Worm (Caenorhabditis elegans): ENCODE measurements around the gene Y42A5A.1.

Gene Y42A5A.1

ce11 chrV:11076403-11076802, 11.3 kb upstream of the Y42A5A.1 start (continued):
- TF ChIP-seq egrh-3 (GFP tag; IDR thresholded peaks at IDR 0.05) (no peak), xnd-1 (tag; optimal IDR thresholded peaks at IDR 0.05) (peak; percentile 9), dpl-1 (GFP tag; optimal IDR thresholded peaks at IDR 0.05) (no peak), akir-1 (GFP tag; optimal IDR thresholded peaks at IDR 0.05) (no peak), hlh-12 (tag; optimal IDR thresholded peaks at IDR 0.05) (no peak), lsy-27 (tag; optimal IDR thresholded peaks at IDR 0.05; ENCODE audit: borderline replicate concordance, insufficient read depth) (no peak), bed-2 (GFP tag; IDR thresholded peaks at IDR 0.05) (0 out of 2 replicates have a peak, but pooled peaks have one; percentile 48), mes-4 (tag; optimal IDR thresholded peaks at IDR 0.05) (no peak), Y95B8A.8 (GFP tag; IDR thresholded peaks at IDR 0.05) (peak; percentile 64), cebp-2 (GFP tag; IDR thresholded peaks at IDR 0.05) (peak; percentile 92), zim-3 (tag; optimal IDR thresholded peaks at IDR 0.05) (peak; percentile 47), nhr-27 (tag; optimal IDR thresholded peaks at IDR 0.05) (no peak), egl-18 (GFP tag; IDR thresholded peaks at IDR 0.05) (0 out of 2 replicates have a peak, but pooled peaks have one; percentile 2), repo-1 (tag; optimal IDR thresholded peaks at IDR 0.05) (peak; percentile 64), athp-1 (tag; optimal IDR thresholded peaks at IDR 0.05) (peak; percentile 72), F33H1.4 (GFP tag; IDR thresholded peaks at IDR 0.05) (peak; percentile 24), egl-44 (GFP tag; IDR thresholded peaks at IDR 0.05) (0 out of 2 replicates have a peak, but pooled peaks have one; percentile 28), let-526 (GFP tag; IDR thresholded peaks at IDR 0.05) (0 out of 2 replicates have a peak, but pooled peaks have one; percentile 7), Y56A3A.18 (GFP tag; IDR thresholded peaks at IDR 0.05) (peak; percentile 88), snpc-3.4 (tag; optimal IDR thresholded peaks at IDR 0.05) (peak; percentile 81), F10E7.11 (tag; optimal IDR thresholded peaks at IDR 0.05) (peak; percentile 83), ztf-18 (tag; optimal IDR thresholded peaks at IDR 0.05) (no peak), attf-5 (GFP tag; optimal IDR thresholded peaks at IDR 0.05) (no peak), nhr-80 (tag; optimal IDR thresholded peaks at IDR 0.05) (peak; percentile 20), let-607 (tag; optimal IDR thresholded peaks at IDR 0.05) (peak in 1 of 2 experiments; percentile 19), lir-1 (GFP tag; conservative IDR thresholded peaks at IDR 0.05) (no peak), lin-35 (GFP tag; optimal IDR thresholded peaks at IDR 0.05) (peak in 1 of 3 experiments; percentile 81), rcor-1 (GFP tag; IDR thresholded peaks at IDR 0.05) (peak; percentile 75; the same call in 1 of the 2 replicates), hmg-1.2 (GFP tag; IDR thresholded peaks at IDR 0.05) (peak; percentile 34; the same call in 1 of the 2 replicates), madf-6 (GFP tag; IDR thresholded peaks at IDR 0.05) (peak; percentile 86), sptf-2 (GFP tag; optimal IDR thresholded peaks at IDR 0.05) (no peak), attf-6 (GFP tag; IDR thresholded peaks at IDR 0.05) (peak; percentile 87), T26A5.8 (tag; optimal IDR thresholded peaks at IDR 0.05) (peak; percentile 73), dox-1 (GFP tag; IDR thresholded peaks at IDR 0.05) (peak; percentile 65), tlf-1 (GFP tag; optimal IDR thresholded peaks at IDR 0.05) (peak; percentile 78), nhr-179 (tag; optimal IDR thresholded peaks at IDR 0.05) (peak; percentile 2), lin-54 (GFP tag; optimal IDR thresholded peaks at IDR 0.05) (peak; percentile 77), ztf-28 (GFP tag; IDR thresholded peaks at IDR 0.05) (no peak), nfya-1 (tag; optimal IDR thresholded peaks at IDR 0.05; ENCODE audit: borderline replicate concordance, insufficient read depth) (no peak), K12H6.12 (tag; optimal IDR thresholded peaks at IDR 0.05) (no peak), ztf-26 (tag; optimal IDR thresholded peaks at IDR 0.05) (no peak), ama-1 (optimal IDR thresholded peaks at IDR 0.05) (peak; percentile 73), ama-1 (GFP tag; optimal IDR thresholded peaks at IDR 0.05) (no peak), pha-4 (tag; optimal IDR thresholded peaks at IDR 0.05) (no peak), tbx-9 (tag; optimal IDR thresholded peaks at IDR 0.05; ENCODE audit: borderline replicate concordance) (no peak), hsf-1 (GFP tag; IDR thresholded peaks at IDR 0.05) (peak; percentile 86), lsl-1 (GFP tag; optimal IDR thresholded peaks at IDR 0.05) (peak; percentile 48), rec-8 (tag; optimal IDR thresholded peaks at IDR 0.05) (peak in 1 of 2 experiments; percentile 2), pbrm-1 (GFP tag; IDR thresholded peaks at IDR 0.05) (peak; percentile 79)

Measured in whole organism, young adult.